Fruit fly (Drosophila melanogaster): Measurements from ENCODE around the gene CrzR.

CrzR gene

dm6 chr3L:12305896-12306295, 45.4 kb downstream of the CrzR start:
- TF ChIP-seq noc (tag; optimal IDR thresholded peaks at IDR 0.05), result no peak

- TF ChIP-seq noc (tag; optimal IDR thresholded peaks at IDR 0.05), result no peak
Measured at dm6 chr3L:12298092-12298491, 53.3 kb downstream of the CrzR start.

dm6 chr3L:12296073-12296527, 55.2 kb downstream of the CrzR start, which contains the start of gene CG4328:
CG4328 (minus strand) TSS chr3L:12296123.
- no peak for TF ChIP-seq noc (tag; optimal IDR thresholded peaks at IDR 0.05)

DNA sequence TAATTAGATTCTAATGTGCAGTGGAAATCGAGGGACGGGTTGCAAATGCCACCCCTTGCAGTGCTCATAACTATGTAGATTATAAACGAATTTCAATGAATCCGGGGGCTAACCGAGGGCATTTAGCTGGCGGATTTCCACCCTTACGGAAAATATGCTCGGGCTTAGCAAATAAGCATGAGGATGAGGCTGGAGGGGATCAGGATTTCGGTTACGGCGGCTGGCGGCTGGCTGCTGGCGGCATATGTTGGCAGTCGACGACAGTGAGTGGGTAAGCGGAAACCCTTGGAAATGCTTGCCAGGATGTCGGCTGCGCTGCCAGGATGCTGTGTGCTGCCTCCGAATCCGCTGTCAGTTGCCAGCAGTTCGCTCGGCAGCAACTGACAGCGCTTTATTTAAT, 56.7 kb downstream of the CrzR start:
- no peak for TF ChIP-seq noc (tag; optimal IDR thresholded peaks at IDR 0.05)

- no peak for TF ChIP-seq noc (tag; optimal IDR thresholded peaks at IDR 0.05)
Measured at dm6 chr3L:12290556-12290955, 60.8 kb downstream of the CrzR start.

DNA sequence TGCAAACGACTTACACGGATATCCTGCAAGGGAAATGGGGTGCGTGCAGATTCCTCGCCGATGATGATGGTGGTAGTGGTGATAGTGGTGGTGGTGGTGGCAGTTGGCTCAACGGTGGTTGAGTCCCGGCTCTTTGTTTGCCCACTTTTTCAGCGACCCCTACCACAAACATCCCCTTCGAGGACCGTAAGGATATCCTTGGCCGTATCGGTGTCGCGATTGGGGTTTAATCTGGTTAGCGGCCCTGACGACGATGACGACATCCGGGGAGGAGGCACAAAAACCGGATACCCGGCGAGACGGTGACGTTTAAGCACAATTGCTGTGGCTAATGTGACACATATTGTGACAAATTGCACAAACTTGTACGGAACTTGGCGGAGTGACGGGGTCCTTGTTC, 61.7 kb downstream of the CrzR start:
- TF ChIP-seq noc (tag; optimal IDR thresholded peaks at IDR 0.05), result no peak

Measured in whole organism, larva.